Fruit fly (Drosophila melanogaster) S2 (cell line): ENCODE data around the gene PolE2.

Experiments used
- CG8478 ChIP-seq: fragments of >200 bp; optimal IDR thresholded peaks from 2 replicates; lab custom pipeline; 2018
- CTCF ChIP-seq, 2 experiments: fragments of >200 bp; optimal IDR thresholded peaks; 2 replicates each; lab custom pipeline; 2018

dm6 chr3L:5897228-5897688 lies at the start of gene PolE2, which contains the start of gene CG5592:
- TF ChIP-seq CG8478 (lab: Kevin White, UChicago) = no peak
- no peak for TF ChIP-seq CTCF (optimal IDR thresholded peaks at IDR 0.05; lab: Kevin White, UChicago)
